Fruit fly (Drosophila melanogaster) Kc167 (cell line): ENCODE data around the gene CG5521.
A peak's percentile ranks its signal among the peaks of the same experiment; 100 is the strongest.

Source experiments
- Myc ChIP-seq: fragments of >200 bp; optimal IDR thresholded peaks from 2 replicates; lab custom pipeline; 2017; ENCODE audit warnings: missing external identifiers
- Sin3A ChIP-seq: fragments of >200 bp; optimal IDR thresholded peaks from 2 replicates; lab custom pipeline; 2018; ENCODE audit warnings: missing external identifiers
- h ChIP-seq: fragments of >200 bp; optimal IDR thresholded peaks from 3 replicates; lab custom pipeline; 2018; ENCODE audit warnings: missing external identifiers
- insv ChIP-seq: fragments of >200 bp; optimal IDR thresholded peaks from 3 replicates; lab custom pipeline; 2018; ENCODE audit warnings: missing external identifiers
- psq ChIP-seq: fragments of >200 bp; optimal IDR thresholded peaks from 2 replicates; lab custom pipeline; 2017; ENCODE audit warnings: missing external identifiers
- ttk ChIP-seq: sonication (Bioruptor generic); optimal IDR thresholded peaks from 2 replicates; lab custom pipeline; 2017; ENCODE audit warnings: missing external identifiers

Gene CG5521

dm6 chr3R:26966385-26966784 is 345 bp upstream of the CG5521 start, which contains the start of gene Gr97a:
Gene Gr97a (minus strand): TSS chr3R:26966485.
- TF ChIP-seq h (no peak), Sin3A (no peak), Myc (lab: Kevin White, UChicago) (no peak), insv (lab: Kevin White, UChicago) (no peak), psq (lab: Kevin White, UChicago) (no peak), ttk (lab: Kevin White, UChicago) (no peak)

dm6 chr3R:26967587-26968312 is 1.0 kb downstream of the CG5521 start:
- no peak for TF ChIP-seq Myc (lab: Kevin White, UChicago)
- TF ChIP-seq psq (lab: Kevin White, UChicago), result no peak
- TF ChIP-seq h, result no peak
- no peak for TF ChIP-seq Sin3A
- TF ChIP-seq insv (lab: Kevin White, UChicago), result no peak
- no peak for TF ChIP-seq ttk (lab: Kevin White, UChicago)

- TF ChIP-seq Myc (lab: Kevin White, UChicago), result no peak
- TF ChIP-seq ttk (lab: Kevin White, UChicago), result no peak
- no peak for TF ChIP-seq Sin3A
- TF ChIP-seq insv (lab: Kevin White, UChicago), result no peak
- no peak for TF ChIP-seq psq (lab: Kevin White, UChicago)
- TF ChIP-seq h, result no peak
Observed at dm6 chr3R:26968313-26968605, 1.5 kb downstream of the CG5521 start.

- TF ChIP-seq Sin3A, result no peak
- no peak for TF ChIP-seq Myc (lab: Kevin White, UChicago)
- no peak for TF ChIP-seq ttk (lab: Kevin White, UChicago)
- TF ChIP-seq psq (lab: Kevin White, UChicago), result no peak
- no peak for TF ChIP-seq h
- no peak for TF ChIP-seq insv (lab: Kevin White, UChicago)
Observed at dm6 chr3R:26968823-26969638, 2.3 kb downstream of the CG5521 start.

dm6 chr3R:26969743-26970142 is 3.0 kb downstream of the CG5521 start:
- TF ChIP-seq ttk (lab: Kevin White, UChicago) (no peak), h (no peak), insv (lab: Kevin White, UChicago) (no peak), psq (lab: Kevin White, UChicago) (no peak), Myc (lab: Kevin White, UChicago) (no peak), Sin3A (no peak)

dm6 chr3R:26978241-26978640 is 11.5 kb downstream of the CG5521 start, which contains the start of the genes CG14253 and CG46313:
Gene CG14253 (plus strand): TSS chr3R:26978541.
Gene CG46313 (plus strand): TSS chr3R:26978541.
- no peak for TF ChIP-seq psq (lab: Kevin White, UChicago)
- TF ChIP-seq Myc (lab: Kevin White, UChicago), result no peak
- TF ChIP-seq insv (lab: Kevin White, UChicago), result no peak
- TF ChIP-seq ttk (lab: Kevin White, UChicago), result no peak

- TF ChIP-seq Sin3A, result no peak
- no peak for TF ChIP-seq psq (lab: Kevin White, UChicago)
- no peak for TF ChIP-seq h
- no peak for TF ChIP-seq ttk (lab: Kevin White, UChicago)
- TF ChIP-seq Myc (lab: Kevin White, UChicago), result no peak
- TF ChIP-seq insv (lab: Kevin White, UChicago), result no peak
Observed at dm6 chr3R:26980282-26980691, 13.6 kb downstream of the CG5521 start.

dm6 chr3R:26982106-26982505 is 15.4 kb downstream of the CG5521 start:
- no peak for TF ChIP-seq Myc (lab: Kevin White, UChicago)
- no peak for TF ChIP-seq h
- no peak for TF ChIP-seq Sin3A
- no peak for TF ChIP-seq insv (lab: Kevin White, UChicago)
- TF ChIP-seq psq (lab: Kevin White, UChicago), result no peak
- TF ChIP-seq ttk (lab: Kevin White, UChicago), result no peak

dm6 chr3R:26984437-26984836 is 17.7 kb downstream of the CG5521 start:
- no peak for TF ChIP-seq h
- TF ChIP-seq insv (lab: Kevin White, UChicago), result no peak
- TF ChIP-seq Myc (lab: Kevin White, UChicago), result no peak
- TF ChIP-seq ttk (lab: Kevin White, UChicago), result no peak
- TF ChIP-seq psq (lab: Kevin White, UChicago), result no peak
- no peak for TF ChIP-seq Sin3A

- TF ChIP-seq ttk (lab: Kevin White, UChicago) (no peak), Sin3A (no peak), h (no peak), psq (lab: Kevin White, UChicago) (no peak), Myc (lab: Kevin White, UChicago) (no peak), insv (lab: Kevin White, UChicago) (no peak)
Observed at dm6 chr3R:26987455-26987854, 20.7 kb downstream of the CG5521 start.

- TF ChIP-seq psq (lab: Kevin White, UChicago), result peak; percentile 54
- no peak for TF ChIP-seq Sin3A
Observed at dm6 chr3R:26988412-26988981, 21.8 kb downstream of the CG5521 start, which contains the start of gene CG31075. Gene CG31075 (minus strand): TSS chr3R:26988517.
